Worm (Caenorhabditis elegans): ENCODE measurements around the gene Y62E10A.13.
A peak's percentile ranks its signal among the peaks of the same experiment; 100 is the strongest.

- TF ChIP-seq unc-62 (GFP tag; optimal IDR thresholded peaks at IDR 0.05) (no peak), skn-1 (tag; optimal IDR thresholded peaks at IDR 0.05) (no peak), nhr-237 (tag; optimal IDR thresholded peaks at IDR 0.05) (no peak), elt-1 (tag; optimal IDR thresholded peaks at IDR 0.05) (no peak), ama-1 (optimal IDR thresholded peaks at IDR 0.05) (no peak), zag-1 (tag; optimal IDR thresholded peaks at IDR 0.05) (peak; percentile 69), dmd-4 (tag; optimal IDR thresholded peaks at IDR 0.05) (no peak), snpc-4 (tag; optimal IDR thresholded peaks at IDR 0.05) (peak; percentile 31), blmp-1 (tag; optimal IDR thresholded peaks at IDR 0.05; ENCODE audit: insufficient read depth) (peak; percentile 60), nhr-6 (tag; optimal IDR thresholded peaks at IDR 0.05) (peak; percentile 31), lin-13 (GFP tag; optimal IDR thresholded peaks at IDR 0.05) (peak; percentile 76)
These were observed 3.6 kb downstream of the Y62E10A.13 start for ce11 chrIV:13395255-13395654.

Data from whole organism, L2 larva.